Worm (Caenorhabditis elegans) whole organism, mixed stage, embryonic: ENCODE measurements around the gene B0416.7.

Source experiments
- M03D4.4 ChIP-seq: sonication (generic microtip); optimal IDR thresholded peaks from 2 replicates; lab custom pipeline; 2017; ENCODE audit warnings: mild to moderate bottlenecking, missing genetic modification characterization, missing compliant biosample characterization
- bed-3 ChIP-seq: fragments of 200-800 bp; sonication (Bioruptor generic); optimal IDR thresholded peaks from 3 replicates; lab custom pipeline; 2018; ENCODE audit warnings: mild to moderate bottlenecking, missing genetic modification characterization, moderate library complexity, missing compliant biosample characterization
- blmp-1 ChIP-seq: fragments of 150-350 bp; optimal IDR thresholded peaks from 2 replicates; lab custom pipeline; 2014; ENCODE audit warnings: missing biosample characterization, missing genetic modification characterization
- ceh-39 ChIP-seq: fragments of 150-350 bp; optimal IDR thresholded peaks from 2 replicates; lab custom pipeline; 2014; ENCODE audit warnings: missing biosample characterization, missing genetic modification characterization
- ceh-43 ChIP-seq: fragments of 200-800 bp; sonication (Bioruptor generic); optimal IDR thresholded peaks from 2 replicates; lab custom pipeline; 2018; ENCODE audit warnings: mild to moderate bottlenecking, missing genetic modification characterization, moderate library complexity, missing compliant biosample characterization
- ceh-83 ChIP-seq: fragments of 200-800 bp; sonication (Bioruptor generic); optimal IDR thresholded peaks from 2 replicates; lab custom pipeline; 2018; ENCODE audit warnings: mild to moderate bottlenecking, missing genetic modification characterization, missing compliant biosample characterization
- ces-1 ChIP-seq: fragments of 150-350 bp; optimal IDR thresholded peaks from 2 replicates; lab custom pipeline; 2014; ENCODE audit warnings: missing biosample characterization, missing genetic modification reagents, missing genetic modification characterization
- cnd-1 ChIP-seq: fragments of 200-800 bp; sonication (Bioruptor generic); optimal IDR thresholded peaks from 2 replicates; lab custom pipeline; 2018; ENCODE audit warnings: mild to moderate bottlenecking, missing genetic modification characterization, missing compliant biosample characterization
- elt-1 ChIP-seq: sonication (generic microtip); optimal IDR thresholded peaks from 2 replicates; lab custom pipeline; 2017; ENCODE audit warnings: missing genetic modification characterization, mild to moderate bottlenecking, missing compliant biosample characterization, antibody characterized with exemption, moderate library complexity, borderline replicate concordance; ENCODE audit not compliant: insufficient read depth
- flh-1 ChIP-seq: fragments of 200-800 bp; sonication (Bioruptor generic); optimal IDR thresholded peaks from 2 replicates; lab custom pipeline; 2018; ENCODE audit warnings: mild to moderate bottlenecking, missing genetic modification characterization, moderate library complexity, missing compliant biosample characterization
- ham-2 ChIP-seq: fragments of 200-800 bp; sonication (Bioruptor generic); optimal IDR thresholded peaks from 2 replicates; lab custom pipeline; 2018; ENCODE audit warnings: mild to moderate bottlenecking, missing genetic modification characterization, missing compliant biosample characterization
- hlh-1 ChIP-seq: fragments of 150-350 bp; optimal IDR thresholded peaks from 2 replicates; lab custom pipeline; 2014; ENCODE audit warnings: missing biosample characterization, missing genetic modification reagents, missing genetic modification characterization
- lin-13 ChIP-seq: fragments of 150-350 bp; optimal IDR thresholded peaks from 2 replicates; lab custom pipeline; 2014; ENCODE audit warnings: missing biosample characterization, missing genetic modification characterization
- lin-32 ChIP-seq: fragments of 200-800 bp; sonication (Bioruptor generic); optimal IDR thresholded peaks from 2 replicates; lab custom pipeline; 2018; ENCODE audit warnings: mild to moderate bottlenecking, missing genetic modification characterization, missing compliant biosample characterization
- lsy-2 ChIP-seq: fragments of 150-350 bp; optimal IDR thresholded peaks from 2 replicates; lab custom pipeline; 2014; ENCODE audit warnings: missing biosample characterization, missing genetic modification characterization
- mab-5 ChIP-seq: fragments of 150-350 bp; optimal IDR thresholded peaks from 2 replicates; lab custom pipeline; 2014; ENCODE audit warnings: missing biosample characterization, missing genetic modification characterization
- mep-1 ChIP-seq: fragments of 150-350 bp; optimal IDR thresholded peaks from 2 replicates; lab custom pipeline; 2017; ENCODE audit warnings: missing biosample characterization, missing genetic modification reagents, missing genetic modification characterization, inconsistent platforms
- mls-2 ChIP-seq: sonication (generic microtip); optimal IDR thresholded peaks from 2 replicates; lab custom pipeline; 2016; ENCODE audit warnings: mild to moderate bottlenecking, missing genetic modification characterization, moderate library complexity, missing compliant biosample characterization
- nhr-12 ChIP-seq: fragments of 150-350 bp; optimal IDR thresholded peaks from 2 replicates; lab custom pipeline; 2014; ENCODE audit warnings: missing biosample characterization, missing genetic modification characterization
- nhr-2 ChIP-seq: fragments of 150-350 bp; optimal IDR thresholded peaks from 2 replicates; lab custom pipeline; 2014; ENCODE audit warnings: missing biosample characterization, missing genetic modification characterization
- nhr-237 ChIP-seq: fragments of 150-350 bp; optimal IDR thresholded peaks from 2 replicates; lab custom pipeline; 2014; ENCODE audit warnings: missing biosample characterization, missing genetic modification characterization
- nhr-28 ChIP-seq: fragments of 150-350 bp; optimal IDR thresholded peaks from 2 replicates; lab custom pipeline; 2014; ENCODE audit warnings: missing biosample characterization, missing genetic modification characterization
- nhr-76 ChIP-seq: sonication (generic microtip); optimal IDR thresholded peaks from 2 replicates; lab custom pipeline; 2017; ENCODE audit warnings: missing biosample characterization, missing genetic modification characterization
- pha-4 ChIP-seq: fragments of 150-350 bp; optimal IDR thresholded peaks from 2 replicates; lab custom pipeline; 2018; ENCODE audit warnings: missing biosample characterization, missing genetic modification reagents, missing genetic modification characterization
- sem-2 ChIP-seq: fragments of 200-800 bp; sonication (Bioruptor generic); optimal IDR thresholded peaks from 2 replicates; lab custom pipeline; 2018; ENCODE audit warnings: mild to moderate bottlenecking, missing genetic modification characterization, missing compliant biosample characterization
- snpc-4 ChIP-seq: fragments of 150-350 bp; optimal IDR thresholded peaks from 2 replicates; lab custom pipeline; 2014; ENCODE audit warnings: missing biosample characterization, missing genetic modification characterization
- sptf-1 ChIP-seq: sonication (generic microtip); optimal IDR thresholded peaks from 2 replicates; lab custom pipeline; 2017; ENCODE audit warnings: mild to moderate bottlenecking, missing genetic modification characterization, moderate library complexity, missing compliant biosample characterization
- tbx-8 ChIP-seq: fragments of 200-800 bp; sonication (Bioruptor generic); optimal IDR thresholded peaks from 2 replicates; lab custom pipeline; 2018; ENCODE audit warnings: mild to moderate bottlenecking, missing genetic modification characterization, moderate library complexity, missing compliant biosample characterization
- unc-120 ChIP-seq: sonication (generic microtip); optimal IDR thresholded peaks from 2 replicates; lab custom pipeline; 2017; ENCODE audit warnings: missing genetic modification characterization, missing compliant biosample characterization; ENCODE audit not compliant: poor library complexity, severe bottlenecking
- unc-39 ChIP-seq: fragments of 150-350 bp; optimal IDR thresholded peaks from 2 replicates; lab custom pipeline; 2014; ENCODE audit warnings: missing biosample characterization, missing genetic modification characterization
- unc-62 ChIP-seq: fragments of 150-350 bp; optimal IDR thresholded peaks from 2 replicates; lab custom pipeline; 2014; ENCODE audit warnings: missing biosample characterization, missing genetic modification reagents, missing genetic modification characterization
- zip-8 ChIP-seq: fragments of 150-350 bp; optimal IDR thresholded peaks from 2 replicates; lab custom pipeline; 2014; ENCODE audit warnings: missing biosample characterization, missing genetic modification characterization
- ztf-11 ChIP-seq: fragments of 150-350 bp; optimal IDR thresholded peaks from 2 replicates; lab custom pipeline; 2014; ENCODE audit warnings: missing biosample characterization, missing genetic modification characterization

B0416.7 gene

DNA sequence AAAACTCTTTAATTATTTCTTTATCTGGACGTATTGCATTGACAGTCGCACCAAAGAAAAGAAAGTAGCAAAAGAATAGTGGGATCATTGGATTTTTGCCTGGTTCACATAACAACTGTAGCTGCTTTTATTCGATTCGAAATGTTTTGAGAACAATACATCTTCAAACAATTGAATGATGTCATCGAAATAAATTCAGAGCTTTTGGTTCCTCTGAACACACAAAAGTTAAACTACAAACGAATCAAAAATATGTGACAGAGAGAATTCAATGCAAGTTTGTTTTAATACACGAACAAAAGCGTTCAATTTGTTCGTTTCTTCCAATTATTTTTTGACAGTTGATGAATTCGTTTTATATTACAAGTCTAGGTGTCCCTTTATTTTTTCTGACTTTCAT, 13.5 kb upstream of the B0416.7 start, which contains the start of gene H29C22.1:
Gene H29C22.1, minus strand, starts transcription at position 101 of the 400 bp plus-strand sequence.
- no peak for TF ChIP-seq sem-2 (GFP tag; lab: Kevin White, UChicago)
- TF ChIP-seq mab-5, result no peak
- TF ChIP-seq ham-2 (GFP tag; lab: Kevin White, UChicago), result no peak
- TF ChIP-seq nhr-237, result no peak
- TF ChIP-seq, all 35 proteins: peak for 0

DNA sequence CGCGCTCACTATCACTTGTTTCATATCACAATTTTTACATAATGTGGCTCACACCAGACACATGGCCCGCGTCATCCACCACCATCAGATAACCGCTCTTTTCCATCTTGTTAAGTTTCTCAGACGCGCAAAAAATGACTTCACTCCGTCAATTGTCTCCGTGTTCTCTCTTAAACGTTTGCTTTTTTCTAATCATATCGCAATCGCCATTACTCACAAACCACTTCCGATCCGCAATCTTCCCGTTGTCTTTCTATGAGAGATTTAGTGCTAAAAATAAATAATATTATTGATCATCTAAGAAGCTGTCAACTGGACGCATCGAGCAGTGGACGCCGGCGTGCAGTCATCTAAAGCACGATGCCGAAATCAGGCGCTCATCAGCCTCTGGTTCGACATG, 5.7 kb upstream of the B0416.7 start, which contains the start of gene tmc-2:
Gene tmc-2, plus strand, starts transcription at position 301 of the 400 bp plus-strand sequence.
- TF ChIP-seq blmp-1 (tag; lab: Kevin White, UChicago), result no peak
- no peak for TF ChIP-seq mab-5
- no peak for TF ChIP-seq tbx-8
- TF ChIP-seq nhr-237, result no peak
- no peak for TF ChIP-seq pha-4 (tag; lab: Kevin White, UChicago)
- TF ChIP-seq sptf-1 (tag; lab: Kevin White, UChicago), result no peak
- no peak for TF ChIP-seq sem-2 (GFP tag; lab: Kevin White, UChicago)
- TF ChIP-seq lin-13 (tag; lab: Kevin White, UChicago), result no peak
- TF ChIP-seq nhr-2 (tag; lab: Kevin White, UChicago), result no peak
- no peak for TF ChIP-seq nhr-76
- TF ChIP-seq, all 35 proteins: peak for 0

DNA sequence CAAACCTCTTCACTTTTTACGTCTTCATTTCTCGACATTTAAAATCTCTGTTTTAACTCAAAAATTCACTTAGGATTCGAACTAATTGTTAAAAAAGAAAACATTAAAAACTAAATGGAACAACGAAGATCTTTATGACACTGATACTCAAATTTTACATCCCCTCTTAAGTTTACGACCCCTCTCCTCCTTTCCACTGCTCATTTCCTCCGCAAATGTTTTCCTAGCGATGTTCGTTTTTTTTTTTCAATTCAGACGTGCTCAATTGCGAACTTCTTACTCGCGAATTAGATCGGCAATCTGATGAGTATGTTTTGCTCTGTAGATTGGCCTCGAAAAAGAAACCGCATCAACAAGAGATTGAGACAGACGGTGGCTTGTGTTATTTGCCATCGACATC, 5.0 kb upstream of the B0416.7 start:
- no peak for TF ChIP-seq ceh-83 (GFP tag; lab: Kevin White, UChicago)
- TF ChIP-seq nhr-2 (tag; lab: Kevin White, UChicago), result no peak
- no peak for TF ChIP-seq mep-1 (tag; lab: Kevin White, UChicago)
- TF ChIP-seq tbx-8, result no peak
- no peak for TF ChIP-seq unc-39 (tag; lab: Kevin White, UChicago)
- no peak for TF ChIP-seq blmp-1 (tag; lab: Kevin White, UChicago)

DNA sequence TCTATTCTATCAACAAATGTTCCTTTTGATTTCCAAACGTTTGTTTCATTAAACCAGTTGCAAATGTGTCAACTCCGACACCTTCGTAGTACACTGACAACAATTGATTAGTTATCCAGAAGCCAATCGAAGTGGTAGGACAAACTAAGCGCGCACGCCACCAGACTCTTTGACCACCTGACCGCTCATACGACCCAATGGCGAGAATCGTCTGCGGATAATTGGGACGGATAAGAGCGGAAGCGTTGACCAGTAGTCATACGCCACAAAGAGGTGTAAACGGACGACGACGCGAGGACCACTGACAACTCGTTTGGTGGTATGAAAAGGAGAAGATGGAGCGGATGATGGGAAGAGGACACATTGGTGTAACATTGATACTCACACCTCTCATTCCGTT, 2.6 kb upstream of the B0416.7 start:
- TF ChIP-seq unc-62 (GFP tag; lab: Kevin White, UChicago), result peak; percentile 48
- no peak for TF ChIP-seq nhr-28
- TF ChIP-seq nhr-237, result no peak
- TF ChIP-seq nhr-2 (tag; lab: Kevin White, UChicago), result no peak
- TF ChIP-seq hlh-1 (tag; lab: Kevin White, UChicago), result peak; percentile 95
- TF ChIP-seq unc-120 (tag; lab: Kevin White, UChicago), result peak; percentile 62

DNA sequence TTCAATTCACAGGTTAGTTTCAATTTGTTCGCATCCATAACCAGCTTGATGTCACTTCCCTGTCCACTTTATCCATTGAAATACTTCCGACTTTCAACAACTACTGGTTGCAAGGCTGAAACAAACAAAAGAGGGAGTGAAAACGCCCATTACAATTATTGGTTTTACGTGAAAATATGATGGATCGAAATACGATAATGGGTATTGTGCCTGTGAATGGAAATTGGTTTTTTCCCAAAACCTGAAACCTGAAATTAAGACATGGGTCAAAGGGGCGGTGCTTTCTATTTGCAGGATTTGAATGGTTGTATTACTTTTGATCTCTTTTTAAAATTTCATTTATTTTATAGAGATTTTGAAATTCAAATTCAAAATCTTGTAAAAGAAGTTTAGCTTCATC, 1.1 kb upstream of the B0416.7 start, which contains the start of gene B0416.2:
Gene B0416.2, plus strand, starts transcription at position 301 of the 400 bp plus-strand sequence.
- TF ChIP-seq blmp-1 (tag; lab: Kevin White, UChicago) (no peak), elt-1 (no peak), snpc-4 (tag; lab: Kevin White, UChicago) (no peak), pha-4 (tag; lab: Kevin White, UChicago) (no peak), nhr-28 (no peak), unc-39 (tag; lab: Kevin White, UChicago) (no peak), lin-13 (tag; lab: Kevin White, UChicago) (no peak), lin-32 (GFP tag; lab: Kevin White, UChicago) (no peak), zip-8 (tag; lab: Kevin White, UChicago) (no peak), bed-3 (GFP tag; lab: Kevin White, UChicago) (no peak), lsy-2 (tag; lab: Kevin White, UChicago) (no peak), mep-1 (tag; lab: Kevin White, UChicago) (no peak), M03D4.4 (tag; lab: Kevin White, UChicago) (no peak), nhr-237 (no peak), nhr-2 (tag; lab: Kevin White, UChicago) (no peak), mls-2 (no peak), ztf-11 (tag; lab: Kevin White, UChicago) (no peak)

DNA sequence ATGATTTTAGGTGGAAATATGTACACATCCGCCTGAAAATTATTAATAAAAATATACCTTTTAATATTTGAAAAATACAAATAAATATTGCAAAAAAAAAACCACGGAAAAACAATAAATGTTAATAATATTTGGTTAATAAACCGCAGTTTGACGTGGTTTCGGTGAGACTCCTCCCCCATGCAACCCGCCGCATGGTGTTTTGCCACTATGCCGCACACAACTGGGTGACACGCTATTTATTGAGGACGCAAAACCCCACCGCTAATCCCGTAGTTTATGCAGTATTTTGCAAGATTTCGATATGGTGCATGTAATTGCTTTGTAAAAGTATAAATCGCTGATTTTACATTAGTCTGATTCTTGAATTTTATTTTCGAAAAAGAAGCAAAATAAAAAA, 1.1 kb downstream of the B0416.7 start, which contains the start of gene gly-13:
Gene gly-13, minus strand, starts transcription at position 32 of the 400 bp plus-strand sequence.
- TF ChIP-seq unc-120 (tag; lab: Kevin White, UChicago) (no peak), pha-4 (tag; lab: Kevin White, UChicago) (peak; percentile 4), ceh-83 (GFP tag; lab: Kevin White, UChicago) (peak; percentile 19), nhr-12 (no peak), lsy-2 (tag; lab: Kevin White, UChicago) (peak; percentile 41), bed-3 (GFP tag; lab: Kevin White, UChicago) (peak; percentile 26), nhr-76 (peak; percentile 65), mls-2 (peak; percentile 72), tbx-8 (peak; percentile 31), blmp-1 (tag; lab: Kevin White, UChicago) (peak; percentile 10), ces-1 (GFP tag; lab: Kevin White, UChicago) (peak; percentile 11), cnd-1 (tag; lab: Kevin White, UChicago) (peak; percentile 33), lin-32 (GFP tag; lab: Kevin White, UChicago) (peak; percentile 35), sptf-1 (tag; lab: Kevin White, UChicago) (peak; percentile 87), ceh-39 (tag; lab: Kevin White, UChicago) (no peak), snpc-4 (tag; lab: Kevin White, UChicago) (no peak), ham-2 (GFP tag; lab: Kevin White, UChicago) (peak; percentile 27), ceh-43 (GFP tag; lab: Kevin White, UChicago) (peak; percentile 56), ztf-11 (tag; lab: Kevin White, UChicago) (peak; percentile 15), sem-2 (GFP tag; lab: Kevin White, UChicago) (peak; percentile 48), elt-1 (no peak), flh-1 (peak; percentile 9), mep-1 (tag; lab: Kevin White, UChicago) (peak; percentile 56), hlh-1 (tag; lab: Kevin White, UChicago) (peak; percentile 29)
